Fruit fly (Drosophila melanogaster): ENCODE results near the gene ppk18.
A peak's percentile ranks its signal among the peaks of the same experiment; 100 is the strongest.

Gene ppk18

DNA sequence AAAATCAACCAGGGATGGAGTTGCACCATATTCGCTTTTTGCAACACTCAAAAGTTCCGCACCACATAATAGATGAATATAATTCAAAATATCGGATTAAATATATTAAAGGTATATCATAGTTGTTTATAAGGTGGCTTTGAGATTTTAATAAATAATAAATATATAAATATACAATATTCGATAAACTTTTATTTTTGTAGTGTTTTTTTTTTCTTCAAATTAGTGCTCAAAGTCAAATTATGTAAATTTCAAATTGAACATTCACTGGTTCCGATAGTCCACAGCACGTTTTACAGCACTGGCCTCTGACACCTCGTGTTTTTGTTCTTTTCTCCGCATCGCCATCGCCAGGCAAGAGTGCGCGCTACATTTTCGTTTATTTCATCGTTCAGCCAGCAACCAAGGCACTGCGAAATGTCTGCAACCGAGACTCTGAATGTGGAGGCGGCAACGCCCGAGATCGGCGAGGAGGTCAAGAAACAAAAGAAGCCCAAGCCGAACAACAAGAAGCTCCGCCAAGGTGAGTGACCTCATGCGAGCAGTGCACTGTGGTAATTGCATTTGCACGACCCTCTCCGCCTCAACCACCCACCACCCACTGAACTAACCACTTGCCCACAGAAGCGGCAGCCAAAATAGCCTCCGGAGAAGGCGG, 7.5 kb downstream of the ppk18 start, which contains the start of the genes Taf11 and und (continued):
- TF ChIP-seq CG30020 (tag; optimal IDR thresholded peaks at IDR 0.05) = no peak
- no peak for TF ChIP-seq CG10147 (GFP tag; optimal IDR thresholded peaks at IDR 0.05)
- TF ChIP-seq fd102C (GFP tag; optimal IDR thresholded peaks at IDR 0.05) = no peak
- no peak for TF ChIP-seq wek (GFP tag; optimal IDR thresholded peaks at IDR 0.05)
- TF ChIP-seq Poxn (GFP tag; IDR thresholded peaks at IDR 0.05) = no peak
- TF ChIP-seq CG18599 (GFP tag; optimal IDR thresholded peaks at IDR 0.05) = peak; percentile 52
- TF ChIP-seq klu (GFP tag; IDR thresholded peaks at IDR 0.05) = peak; percentile 30; the same call in 1 of the 2 replicates
- TF ChIP-seq Hmx (GFP tag; optimal IDR thresholded peaks at IDR 0.05) = no peak
- TF ChIP-seq z (GFP tag; IDR thresholded peaks at IDR 0.05) = no peak
- TF ChIP-seq slp2 (GFP tag; optimal IDR thresholded peaks at IDR 0.05) = no peak
- no peak for TF ChIP-seq CG12071 (GFP tag; optimal IDR thresholded peaks at IDR 0.05)
- TF ChIP-seq Ets97D (GFP tag; optimal IDR thresholded peaks at IDR 0.05) = no peak
- no peak for TF ChIP-seq CG3065 (GFP tag; optimal IDR thresholded peaks at IDR 0.05)
- no peak for TF ChIP-seq pho (GFP tag; optimal IDR thresholded peaks at IDR 0.05)
- no peak for TF ChIP-seq dan (GFP tag; IDR thresholded peaks at IDR 0.05)
- peak; percentile 46 for TF ChIP-seq CG4617 (GFP tag; optimal IDR thresholded peaks at IDR 0.05; ENCODE audit: borderline replicate concordance)
- TF ChIP-seq gfzf (GFP tag; optimal IDR thresholded peaks at IDR 0.05) = no peak
- TF ChIP-seq E2f2 (GFP tag; IDR thresholded peaks at IDR 0.05) = peak; percentile 49; the same call in 1 of the 2 replicates
- no peak for TF ChIP-seq nau (GFP tag; optimal IDR thresholded peaks at IDR 0.05)
- TF ChIP-seq Taf1 (GFP tag; IDR thresholded peaks at IDR 0.05) = no peak
- no peak for TF ChIP-seq CG12744 (GFP tag; optimal IDR thresholded peaks at IDR 0.05)
- TF ChIP-seq oc (tag; optimal IDR thresholded peaks at IDR 0.05) = no peak
- no peak for TF ChIP-seq sens (GFP tag)
- peak; percentile 39 for TF ChIP-seq Xbp1 (GFP tag; optimal IDR thresholded peaks at IDR 0.05)
- TF ChIP-seq CG1024 (GFP tag; IDR thresholded peaks at IDR 0.05) = no peak
- no peak for TF ChIP-seq CG2199 (GFP tag; IDR thresholded peaks at IDR 0.05)
- peak; percentile 80 for TF ChIP-seq YL-1 (GFP tag; optimal IDR thresholded peaks at IDR 0.05)
- TF ChIP-seq trh (GFP tag; optimal IDR thresholded peaks at IDR 0.05) = no peak
- TF ChIP-seq CG2202 (tag; optimal IDR thresholded peaks at IDR 0.05) = no peak
- TF ChIP-seq gsb (GFP tag; IDR thresholded peaks at IDR 0.05) = no peak
- no peak for TF ChIP-seq HmgD (GFP tag; optimal IDR thresholded peaks at IDR 0.05)
- TF ChIP-seq CG3838 (GFP tag; optimal IDR thresholded peaks at IDR 0.05) = no peak
- TF ChIP-seq CG33213 (GFP tag; optimal IDR thresholded peaks at IDR 0.05) = no peak
- TF ChIP-seq dpn (GFP tag; optimal IDR thresholded peaks at IDR 0.05) = peak in 1 of 2 experiments; percentile 53
- no peak for TF ChIP-seq ftz-f1 (GFP tag; optimal IDR thresholded peaks at IDR 0.05)
- TF ChIP-seq Lim3 (GFP tag; IDR thresholded peaks at IDR 0.05) = no peak
- no peak for TF ChIP-seq CG1603 (tag; optimal IDR thresholded peaks at IDR 0.05)
- no peak for TF ChIP-seq CG11456 (GFP tag; IDR thresholded peaks at IDR 0.05)
- TF ChIP-seq lab (GFP tag; optimal IDR thresholded peaks at IDR 0.05) = peak; percentile 59
- TF ChIP-seq tio (GFP tag; optimal IDR thresholded peaks at IDR 0.05) = no peak
- TF ChIP-seq lmd (GFP tag; IDR thresholded peaks at IDR 0.05) = peak; percentile 20; the same call in 1 of the 2 replicates
- no peak for TF ChIP-seq CTCF (GFP tag; optimal IDR thresholded peaks at IDR 0.05)
- TF ChIP-seq otp (GFP tag; IDR thresholded peaks at IDR 0.05) = no peak
- TF ChIP-seq ac (GFP tag; optimal IDR thresholded peaks at IDR 0.05) = no peak
- TF ChIP-seq CG16813 (GFP tag; IDR thresholded peaks at IDR 0.05; ENCODE audit: partially characterized antibody) = peak; percentile 81
- TF ChIP-seq aop (GFP tag; IDR thresholded peaks at IDR 0.05) = no peak
- TF ChIP-seq CG14860 (GFP tag; IDR thresholded peaks at IDR 0.05; ENCODE audit: partially characterized antibody) = peak; percentile 48; the same call in 1 of the 3 replicates
- peak; percentile 75 for TF ChIP-seq CG13287 (GFP tag; IDR thresholded peaks at IDR 0.05; ENCODE audit: partially characterized antibody)
- no peak for TF ChIP-seq mam (GFP tag; optimal IDR thresholded peaks at IDR 0.05)
- peak; percentile 52 for TF ChIP-seq ind (GFP tag; optimal IDR thresholded peaks at IDR 0.05)
- TF ChIP-seq Adf1 (GFP tag; IDR thresholded peaks at IDR 0.05) = no peak
